Worm (Caenorhabditis elegans) whole organism, L4 larva: Measurements from ENCODE around the gene F10C1.23.
A peak's percentile ranks its signal among the peaks of the same experiment; 100 is the strongest.

Experiments
- Y48G9A.11 ChIP-seq: fragments of 200-800 bp; sonication (Bioruptor generic); IDR thresholded peaks from 2 replicates; pipeline ENCODE4 v1.3.6; 2022; ENCODE audit warnings: missing genetic modification reagents, missing genetic modification characterization, missing compliant biosample characterization
- Y5F2A.4 ChIP-seq: fragments of 200-800 bp; sonication (Bioruptor generic); optimal IDR thresholded peaks from 2 replicates; lab custom pipeline; 2018; ENCODE audit warnings: mild to moderate bottlenecking, missing genetic modification characterization, missing compliant biosample characterization
- Y75B8A.6 ChIP-seq: fragments of 200-800 bp; sonication (Bioruptor generic); IDR thresholded peaks from 2 replicates; pipeline ENCODE4 v1.3.6; 2022; ENCODE audit warnings: missing genetic modification reagents, missing genetic modification characterization, missing compliant biosample characterization
- aha-1 ChIP-seq: fragments of 150-350 bp; peaks from one replicate; lab custom pipeline; 2014; ENCODE audit warnings: missing biosample characterization, missing genetic modification characterization
- ama-1 ChIP-seq: fragments of 150-350 bp; optimal IDR thresholded peaks from 2 replicates; lab custom pipeline; 2014; ENCODE audit warnings: inconsistent platforms, mixed read lengths
- ceh-20 ChIP-seq: fragments of 200-800 bp; sonication (Bioruptor generic); IDR thresholded peaks from 2 replicates; pipeline ENCODE4 v1.3.6; 2022; ENCODE audit warnings: missing genetic modification reagents, missing genetic modification characterization, missing compliant biosample characterization
- ceh-62 ChIP-seq: sonication (generic microtip); optimal IDR thresholded peaks from 2 replicates; lab custom pipeline; 2017; ENCODE audit warnings: missing biosample characterization, missing genetic modification characterization
- ces-1 ChIP-seq: fragments of 150-350 bp; sonication (generic microtip); optimal IDR thresholded peaks from 4 replicates; lab custom pipeline; 2014; ENCODE audit warnings: missing biosample characterization, missing genetic modification reagents, missing genetic modification characterization
- ctbp-1 ChIP-seq: fragments of 200-800 bp; sonication (Bioruptor generic); IDR thresholded peaks from 2 replicates; pipeline ENCODE4 v1.3.6; 2022; ENCODE audit warnings: missing genetic modification reagents, missing genetic modification characterization, missing compliant biosample characterization
- daf-16 ChIP-seq, 3 experiments: sonication (generic microtip); optimal IDR thresholded peaks; 2 replicates each; lab custom pipeline; 2016 to 2017; ENCODE audit warnings: missing genetic modification characterization in 3 of 3, missing genetic modification reagents in 3 of 3, mild to moderate bottlenecking in 2 of 3, missing compliant biosample characterization in 2 of 3, missing biosample characterization in 1 of 3, moderate library complexity in 1 of 3
- daf-8 ChIP-seq: fragments of 200-800 bp; sonication (Bioruptor generic); IDR thresholded peaks from 2 replicates; pipeline ENCODE4 v1.3.6; 2022; ENCODE audit warnings: missing genetic modification characterization, missing compliant biosample characterization
- dmd-6 ChIP-seq: fragments of 200-800 bp; sonication (Bioruptor generic); IDR thresholded peaks from 2 replicates; pipeline ENCODE4 v1.3.6; 2022; ENCODE audit warnings: missing genetic modification reagents, missing genetic modification characterization, missing compliant biosample characterization
- duxl-1 ChIP-seq: sonication (generic microtip); optimal IDR thresholded peaks from 2 replicates; lab custom pipeline; 2016; ENCODE audit warnings: mild to moderate bottlenecking, missing genetic modification characterization, moderate library complexity, missing compliant biosample characterization; ENCODE audit not compliant: poor library complexity
- dve-1 ChIP-seq: sonication (generic microtip); optimal IDR thresholded peaks from 2 replicates; lab custom pipeline; 2017; ENCODE audit warnings: antibody characterized with exemption, mild to moderate bottlenecking, missing genetic modification characterization, missing compliant biosample characterization; ENCODE audit not compliant: insufficient read depth
- egl-43 ChIP-seq: fragments of 200-800 bp; sonication (Bioruptor generic); IDR thresholded peaks from 2 replicates; pipeline ENCODE4 v1.3.6; 2022; ENCODE audit warnings: missing genetic modification reagents, missing genetic modification characterization, missing compliant biosample characterization
- hif-1 ChIP-seq, 2 experiments: sonication (generic microtip); optimal IDR thresholded peaks; 2 replicates each; lab custom pipeline; 2016 to 2017; ENCODE audit warnings: missing compliant biosample characterization in 2 of 2, missing genetic modification characterization in 2 of 2, missing genetic modification reagents in 2 of 2, missing genotype in 2 of 2, mild to moderate bottlenecking in 1 of 2
- hlh-30 ChIP-seq: sonication (generic microtip); optimal IDR thresholded peaks from 2 replicates; lab custom pipeline; 2017; ENCODE audit warnings: antibody characterized with exemption, mild to moderate bottlenecking, missing genetic modification characterization, missing compliant biosample characterization; ENCODE audit not compliant: insufficient read depth
- jun-1 ChIP-seq: fragments of 150-350 bp; optimal IDR thresholded peaks from 2 replicates; lab custom pipeline; 2014; ENCODE audit warnings: missing biosample characterization, missing genetic modification reagents, missing genetic modification characterization
- lim-7 ChIP-seq: fragments of 200-800 bp; sonication (Bioruptor generic); IDR thresholded peaks from 2 replicates; pipeline ENCODE4 v1.3.6; 2022; ENCODE audit warnings: missing genetic modification characterization, missing compliant biosample characterization
- lin-29 ChIP-seq: fragments of 200-800 bp; sonication (Bioruptor generic); IDR thresholded peaks from 2 replicates; pipeline ENCODE4 v1.3.6; 2022; ENCODE audit warnings: missing genetic modification reagents, missing genetic modification characterization, missing compliant biosample characterization
- lin-38 ChIP-seq: fragments of 200-800 bp; sonication (Bioruptor generic); IDR thresholded peaks from 2 replicates; pipeline ENCODE4 v1.3.6; 2022; ENCODE audit warnings: missing genetic modification reagents, missing genetic modification characterization, missing compliant biosample characterization
- madf-5 ChIP-seq, 2 experiments: fragments of 200-800 bp; sonication (Bioruptor generic); IDR thresholded peaks; 2 replicates each; pipeline ENCODE4 v1.3.6; 2022; ENCODE audit warnings: missing compliant biosample characterization in 2 of 2, missing genetic modification characterization in 2 of 2
- mxl-3 ChIP-seq: fragments of 200-800 bp; sonication (Bioruptor generic); optimal IDR thresholded peaks from 2 replicates; lab custom pipeline; 2018; ENCODE audit warnings: mild to moderate bottlenecking, missing genetic modification characterization, missing compliant biosample characterization
- nhr-10 ChIP-seq: fragments of 150-350 bp; optimal IDR thresholded peaks from 2 replicates; lab custom pipeline; 2014; ENCODE audit warnings: missing biosample characterization, missing genetic modification characterization
- nhr-102 ChIP-seq: sonication (generic microtip); optimal IDR thresholded peaks from 2 replicates; lab custom pipeline; 2016; ENCODE audit warnings: mild to moderate bottlenecking, missing genetic modification characterization, moderate library complexity, missing compliant biosample characterization
- nhr-11 ChIP-seq: fragments of 150-350 bp; optimal IDR thresholded peaks from 2 replicates; lab custom pipeline; 2014; ENCODE audit warnings: missing biosample characterization, missing genetic modification characterization
- nhr-28 ChIP-seq: fragments of 150-350 bp; optimal IDR thresholded peaks from 2 replicates; lab custom pipeline; 2014; ENCODE audit warnings: missing biosample characterization, missing genetic modification characterization
- nhr-41 ChIP-seq: fragments of 200-800 bp; sonication (Bioruptor generic); IDR thresholded peaks from 2 replicates; pipeline ENCODE4 v1.3.6; 2022; ENCODE audit warnings: missing genetic modification reagents, missing genetic modification characterization, missing compliant biosample characterization
- nhr-77 ChIP-seq: fragments of 150-350 bp; optimal IDR thresholded peaks from 2 replicates; lab custom pipeline; 2014; ENCODE audit warnings: missing biosample characterization, missing genetic modification characterization
- php-3 ChIP-seq: fragments of 200-800 bp; sonication (Bioruptor generic); IDR thresholded peaks from 2 replicates; pipeline ENCODE4 v1.3.6; 2022; ENCODE audit warnings: missing genetic modification reagents, missing genetic modification characterization, missing compliant biosample characterization
- pqm-1 ChIP-seq: sonication (generic microtip); optimal IDR thresholded peaks from 2 replicates; lab custom pipeline; 2017; ENCODE audit warnings: missing biosample characterization, missing genetic modification characterization
- sdz-12 ChIP-seq: fragments of 200-800 bp; sonication (Bioruptor generic); optimal IDR thresholded peaks from 2 replicates; lab custom pipeline; 2018; ENCODE audit warnings: mild to moderate bottlenecking, missing genetic modification characterization, missing compliant biosample characterization
- spr-3 ChIP-seq: fragments of 200-800 bp; sonication (Bioruptor generic); optimal IDR thresholded peaks from 2 replicates; lab custom pipeline; 2018; ENCODE audit warnings: mild to moderate bottlenecking, missing genetic modification characterization, missing compliant biosample characterization
- unc-62 ChIP-seq, 3 experiments: fragments of 150-350 bp in 1 of 3; sonication (generic microtip); optimal IDR thresholded peaks in 2 of 3; peaks in 1 of 3; 1 replicate in 1 of 3; 2 replicates in 2 of 3; lab custom pipeline; 2014 to 2017; ENCODE audit warnings: missing biosample characterization in 3 of 3, missing genetic modification characterization in 3 of 3, missing genetic modification reagents in 3 of 3, missing genotype in 1 of 3
- zfp-2 ChIP-seq: sonication (generic microtip); optimal IDR thresholded peaks from 2 replicates; lab custom pipeline; 2016; ENCODE audit warnings: mild to moderate bottlenecking, missing genetic modification characterization, missing compliant biosample characterization

Gene F10C1.23

DNA sequence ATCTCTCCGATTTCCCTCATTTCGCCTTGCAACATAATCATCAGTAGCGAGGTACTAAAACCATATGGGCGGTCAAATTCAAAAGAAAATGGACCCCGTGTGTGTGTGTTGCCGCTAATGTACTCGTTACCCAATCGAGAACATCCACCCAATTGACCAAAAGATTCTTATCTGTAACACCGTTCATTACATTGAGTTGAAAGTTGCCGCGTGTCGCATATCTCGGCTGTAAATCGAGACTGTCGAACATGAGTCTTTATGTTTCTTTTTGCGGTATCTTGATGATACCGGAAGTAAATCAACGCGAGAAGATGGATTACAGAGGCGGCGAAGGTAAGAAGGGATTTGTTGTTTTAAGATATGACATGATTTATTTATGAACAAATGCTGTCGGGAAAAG lies 22.1 kb upstream of the F10C1.23 start:
- TF ChIP-seq ceh-62 (tag; lab: Kevin White, UChicago) (no peak), unc-62 (GFP tag; optimal IDR thresholded peaks at IDR 0.05 in 1 of 2; lab: Kevin White, UChicago) (peak in 1 of 2 experiments; percentile 1), unc-62 (tag; optimal IDR thresholded peaks at IDR 0.05; lab: Kevin White, UChicago) (no peak), ama-1 (lab: Kevin White, UChicago) (no peak), Y75B8A.6 (GFP tag; lab: Robert Waterston, UW) (no peak)

DNA sequence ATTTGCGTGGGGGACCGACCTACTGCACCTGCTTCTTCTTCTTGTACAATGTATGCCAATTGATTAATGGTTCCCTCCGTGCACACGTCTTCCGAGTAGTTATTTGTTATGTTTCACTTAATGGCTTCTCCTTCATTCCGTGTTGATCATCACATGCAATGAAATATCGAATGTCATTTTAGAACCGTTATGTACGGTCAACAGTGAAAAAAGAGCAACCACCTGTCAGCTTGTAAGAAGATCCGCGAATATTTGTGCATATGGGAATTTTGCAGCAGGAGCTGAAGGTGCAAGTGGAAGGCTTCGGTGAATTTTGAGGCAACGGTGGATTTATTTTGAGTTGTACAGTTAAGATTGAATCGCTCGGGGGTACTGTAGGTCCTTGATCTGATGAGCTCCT lies 21.2 kb upstream of the F10C1.23 start:
- TF ChIP-seq dmd-6 (GFP tag; lab: Robert Waterston, UW) (no peak), mxl-3 (GFP tag; lab: Kevin White, UChicago) (no peak), unc-62 (GFP tag; optimal IDR thresholded peaks at IDR 0.05 in 1 of 2; lab: Kevin White, UChicago) (peak in 1 of 2 experiments; percentile 97), unc-62 (tag; optimal IDR thresholded peaks at IDR 0.05; lab: Kevin White, UChicago) (no peak)

DNA sequence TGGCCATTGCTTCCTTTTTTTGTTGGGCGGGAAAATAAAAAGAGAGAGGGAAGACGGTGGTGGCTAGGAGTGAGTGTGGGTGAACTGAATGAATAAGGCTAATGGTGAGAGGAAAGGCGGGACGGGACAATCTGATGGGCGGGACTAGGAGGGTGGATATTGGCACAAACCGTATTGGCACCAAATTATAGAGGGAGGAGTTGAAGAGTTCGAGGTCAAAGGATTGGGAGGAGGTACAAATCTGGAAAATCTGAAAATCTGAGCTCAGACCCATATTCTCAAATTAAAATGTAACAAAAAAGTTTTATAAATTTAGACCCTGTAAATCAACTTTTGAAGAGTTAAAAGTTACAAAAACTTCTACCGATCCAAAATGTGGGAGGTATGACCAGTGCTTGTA lies 19.0 kb upstream of the F10C1.23 start, which contains the start of gene hlh-14:
Gene hlh-14 (minus strand): TSS at position 101 of the 400 bp plus-strand sequence.
- TF ChIP-seq mxl-3 (GFP tag; lab: Kevin White, UChicago) (no peak), Y48G9A.11 (GFP tag; lab: Robert Waterston, UW) (no peak), lin-29 (GFP tag; lab: Robert Waterston, UW) (no peak), egl-43 (no peak), ces-1 (GFP tag; lab: Kevin White, UChicago) (no peak), ctbp-1 (GFP tag; lab: Robert Waterston, UW) (no peak), Y5F2A.4 (GFP tag; lab: Kevin White, UChicago) (no peak), nhr-41 (GFP tag; lab: Robert Waterston, UW) (no peak), lim-7 (GFP tag; lab: Robert Waterston, UW) (no peak), nhr-77 (tag; lab: Kevin White, UChicago) (no peak), php-3 (GFP tag; lab: Robert Waterston, UW) (no peak)

DNA sequence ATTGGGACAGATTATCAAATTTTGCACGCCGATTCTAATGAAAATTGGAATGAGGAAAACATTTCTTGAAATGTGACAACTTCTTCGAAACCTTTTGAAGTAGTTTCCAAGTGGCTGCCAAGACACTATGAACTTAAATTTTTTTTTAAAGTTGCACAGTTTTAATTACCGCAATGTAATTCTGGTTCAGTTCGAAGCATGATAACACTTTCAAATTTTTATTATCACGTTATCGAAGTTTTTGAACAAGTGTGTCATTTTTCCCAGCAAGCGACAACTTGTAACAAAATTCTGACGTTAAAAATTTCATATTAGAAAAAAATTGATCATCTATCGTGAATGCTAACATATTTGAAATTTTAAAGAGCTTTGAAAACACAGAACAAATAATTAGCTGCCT lies 15.1 kb upstream of the F10C1.23 start:
- TF ChIP-seq jun-1 (tag; lab: Kevin White, UChicago) = no peak
- no peak for TF ChIP-seq zfp-2 (tag; lab: Kevin White, UChicago)
- peak; percentile 71 for TF ChIP-seq pqm-1 (tag; lab: Kevin White, UChicago)
- no peak for TF ChIP-seq aha-1
- TF ChIP-seq dmd-6 (GFP tag; lab: Robert Waterston, UW) = 0 out of 2 replicates have a peak, but pooled peaks have one; percentile 9
- TF ChIP-seq, all 104 proteins: peak for 2

DNA sequence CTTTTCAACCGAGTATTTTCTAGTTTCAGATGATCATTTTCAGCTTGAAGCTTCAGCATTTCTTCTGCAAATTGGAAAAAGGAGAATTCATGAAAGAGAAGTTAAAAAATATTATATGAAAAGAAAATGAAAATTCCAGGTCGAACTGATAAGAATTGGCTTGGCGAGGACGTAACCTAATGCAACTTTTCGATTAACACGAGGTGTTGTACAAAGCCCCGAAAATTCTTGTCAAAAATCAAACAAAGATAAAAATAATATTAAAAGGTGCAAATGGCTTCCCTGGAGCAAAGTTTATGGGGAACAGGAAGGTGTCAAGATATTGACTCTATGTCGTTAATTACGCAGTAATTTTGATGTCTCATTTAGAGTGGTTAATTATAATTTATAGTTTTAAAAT lies 13.5 kb upstream of the F10C1.23 start:
- TF ChIP-seq lin-38 (GFP tag; lab: Robert Waterston, UW) (no peak), pqm-1 (tag; lab: Kevin White, UChicago) (peak; percentile 52), dmd-6 (GFP tag; lab: Robert Waterston, UW) (peak; percentile 55), dve-1 (tag; lab: Kevin White, UChicago) (peak; percentile 59), sdz-12 (no peak)

DNA sequence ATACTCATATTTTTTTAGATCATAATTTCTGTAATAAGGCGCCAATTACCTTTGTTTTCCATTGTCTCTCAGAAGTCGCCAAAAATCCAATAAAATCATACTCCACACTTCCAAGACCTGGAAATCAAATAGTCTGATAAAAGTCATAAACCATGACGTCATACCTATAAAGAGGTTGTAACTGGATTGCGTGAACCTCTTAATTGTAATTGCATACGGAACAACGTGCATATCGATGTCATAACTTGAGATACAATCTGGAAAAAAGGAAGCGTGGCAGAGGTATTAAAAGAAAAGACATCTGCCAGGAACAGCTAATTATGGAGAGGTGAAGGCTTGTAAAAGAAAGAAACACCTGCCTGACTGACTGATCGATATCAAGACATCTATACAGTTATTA lies 12.8 kb upstream of the F10C1.23 start, which contains the start of gene F10C1.9:
Gene F10C1.9 (minus strand): TSS at position 197 of the 400 bp plus-strand sequence.
- TF ChIP-seq daf-8 (GFP tag; lab: Robert Waterston, UW) (no peak), dmd-6 (GFP tag; lab: Robert Waterston, UW) (0 out of 2 replicates have a peak, but pooled peaks have one; percentile 17), lin-38 (GFP tag; lab: Robert Waterston, UW) (no peak)

DNA sequence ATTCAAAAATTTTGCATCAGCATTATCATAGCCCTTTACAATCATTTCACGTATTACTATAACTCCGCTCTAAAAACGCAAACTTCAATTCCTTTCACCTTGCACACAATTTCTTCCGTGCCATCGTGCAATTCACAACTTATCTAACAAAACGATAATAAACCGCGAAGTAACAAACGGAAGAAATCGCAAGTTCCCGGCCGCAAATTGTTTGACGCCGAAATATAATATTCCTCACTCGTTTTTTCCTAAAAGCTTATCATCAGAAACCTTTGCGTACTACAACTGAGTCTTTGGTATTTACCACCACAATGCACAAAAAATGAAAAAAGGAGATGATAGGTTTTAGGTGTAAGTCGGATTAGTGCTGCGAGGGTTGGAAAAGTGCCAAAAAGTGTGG lies 10.5 kb upstream of the F10C1.23 start:
- TF ChIP-seq dmd-6 (GFP tag; lab: Robert Waterston, UW) (peak; percentile 21; the same call in 1 of the 2 replicates), daf-16 (GFP tag; optimal IDR thresholded peaks at IDR 0.05; lab: Kevin White, UChicago) (no peak), daf-16 (tag; optimal IDR thresholded peaks at IDR 0.05; lab: Kevin White, UChicago) (peak; percentile 27), ceh-20 (GFP tag; lab: Robert Waterston, UW) (no peak), hlh-30 (tag; lab: Kevin White, UChicago) (no peak), nhr-10 (no peak), duxl-1 (tag; lab: Kevin White, UChicago) (no peak), egl-43 (no peak), nhr-28 (tag; lab: Kevin White, UChicago) (peak; percentile 72), nhr-41 (GFP tag; lab: Robert Waterston, UW) (no peak), nhr-77 (tag; lab: Kevin White, UChicago) (no peak), ctbp-1 (GFP tag; lab: Robert Waterston, UW) (no peak), madf-5 (GFP tag; IDR thresholded peaks at IDR 0.05; lab: Robert Waterston, UW) (no peak), nhr-11 (no peak), hif-1 (tag; optimal IDR thresholded peaks at IDR 0.05; lab: Kevin White, UChicago) (no peak), spr-3 (GFP tag; lab: Kevin White, UChicago) (no peak), nhr-102 (tag; lab: Kevin White, UChicago) (no peak), lin-29 (GFP tag; lab: Robert Waterston, UW) (no peak), dve-1 (tag; lab: Kevin White, UChicago) (no peak)
